Worm (Caenorhabditis elegans) whole organism, midembryonic: ENCODE measurements around the gene lido-14.

Source experiments
- T22C8.4 ChIP-seq: fragments of 200-800 bp; sonication (Bioruptor generic); IDR thresholded peaks from 2 replicates; pipeline ENCODE4 v1.3.6; 2022; ENCODE audit warnings: missing genetic modification characterization, missing compliant biosample characterization
- flt-1 ChIP-seq: fragments of 200-800 bp; sonication (Bioruptor generic); IDR thresholded peaks from 2 replicates; pipeline ENCODE4 v1.3.6; 2022; ENCODE audit warnings: missing genetic modification characterization, missing compliant biosample characterization
- ref-1 ChIP-seq: fragments of 200-800 bp; sonication (Bioruptor generic); conservative IDR thresholded peaks from 2 replicates; pipeline ENCODE4 v1.3.6; 2022; ENCODE audit warnings: missing genetic modification reagents, missing genetic modification characterization, missing compliant biosample characterization
- tab-1 ChIP-seq: fragments of 200-800 bp; sonication (Bioruptor generic); IDR thresholded peaks from 2 replicates; pipeline ENCODE4 v1.3.6; 2022; ENCODE audit warnings: missing genetic modification characterization, missing compliant biosample characterization
- ztf-23 ChIP-seq: fragments of 200-800 bp; sonication (Bioruptor generic); IDR thresholded peaks from 2 replicates; pipeline ENCODE4 v1.3.6; 2022; ENCODE audit warnings: missing genetic modification reagents, missing genetic modification characterization, missing compliant biosample characterization
- ztf-29 ChIP-seq: fragments of 200-800 bp; sonication (Bioruptor generic); IDR thresholded peaks from 2 replicates; pipeline ENCODE4 v1.3.6; 2022; ENCODE audit warnings: missing genetic modification reagents, missing genetic modification characterization, missing compliant biosample characterization

DNA sequence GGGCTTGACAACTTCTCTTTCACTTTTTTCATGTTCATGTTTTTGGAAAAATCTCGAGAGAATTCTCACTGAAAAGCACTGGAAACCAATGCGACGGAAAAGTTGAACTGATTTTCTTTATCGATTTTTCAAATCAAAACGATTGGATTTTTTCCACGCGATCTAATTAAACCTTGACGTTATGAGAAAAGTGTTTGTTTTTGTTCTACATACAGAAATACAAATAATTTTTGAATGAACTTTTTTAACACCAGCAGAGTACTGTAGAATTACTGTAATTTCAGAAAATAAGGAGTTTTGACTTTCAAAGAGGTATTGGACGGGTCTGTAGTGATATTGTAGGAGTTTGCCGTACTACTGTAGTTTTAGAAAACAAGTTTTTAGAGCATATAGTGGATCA lies 43.9 kb downstream of the lido-14 start, which contains the start of gene nep-10:
- no peak for TF ChIP-seq ztf-29 (GFP tag; lab: Robert Waterston, UW)
- no peak for TF ChIP-seq flt-1 (GFP tag; lab: Robert Waterston, UW)
- TF ChIP-seq ref-1 (GFP tag; lab: Robert Waterston, UW): no peak
- no peak for TF ChIP-seq T22C8.4
- no peak for TF ChIP-seq tab-1 (GFP tag; lab: Robert Waterston, UW)
- TF ChIP-seq ztf-23 (GFP tag; lab: Robert Waterston, UW): no peak
